Fruit fly (Drosophila melanogaster) whole organism, embryonic: ENCODE data around the gene dsx.

Experiments used
- Ada2b ChIP-seq: fragments of 200-800 bp; sonication (Bioruptor generic); IDR thresholded peaks from 2 replicates; pipeline ENCODE4 v1.3.6; 2022; ENCODE audit warnings: missing biosample characterization, missing genetic modification characterization
- Atf-2 ChIP-seq: fragments of 200-800 bp; sonication (Bioruptor generic); optimal IDR thresholded peaks from 2 replicates; lab custom pipeline; 2016; ENCODE audit warnings: missing biosample characterization, missing genetic modification characterization
- Atf3 ChIP-seq: fragments of 200-800 bp; sonication (Bioruptor generic); optimal IDR thresholded peaks from 3 replicates; lab custom pipeline; 2016; ENCODE audit warnings: missing biosample characterization, missing genetic modification characterization
- B-H2 ChIP-seq: fragments of 200-800 bp; sonication (Bioruptor generic); optimal IDR thresholded peaks from 2 replicates; lab custom pipeline; 2018; ENCODE audit warnings: missing biosample characterization, mild to moderate bottlenecking, missing genetic modification characterization
- Blimp-1 ChIP-seq: fragments of 200-800 bp; sonication (Bioruptor generic); optimal IDR thresholded peaks from 3 replicates; lab custom pipeline; 2018; ENCODE audit warnings: missing biosample characterization, missing genetic modification characterization, mild to moderate bottlenecking, moderate library complexity, missing genetic modification reagents
- BtbVII ChIP-seq: fragments of 200-800 bp; sonication (Bioruptor generic); optimal IDR thresholded peaks from 3 replicates; lab custom pipeline; 2017; ENCODE audit warnings: missing biosample characterization, mild to moderate bottlenecking, missing genetic modification characterization
- C15 ChIP-seq: fragments of 200-800 bp; sonication (Bioruptor generic); IDR thresholded peaks from 3 replicates; pipeline ENCODE4 v1.3.6; 2022; ENCODE audit warnings: missing biosample characterization, missing genetic modification characterization
- CG10431 ChIP-seq: fragments of 200-800 bp; sonication (Bioruptor generic); optimal IDR thresholded peaks from 3 replicates; lab custom pipeline; 2018; ENCODE audit warnings: missing biosample characterization, mild to moderate bottlenecking, missing genetic modification characterization
- CG10979 ChIP-seq: fragments of 200-800 bp; sonication (Bioruptor generic); optimal IDR thresholded peaks from 2 replicates; lab custom pipeline; 2018; ENCODE audit warnings: missing biosample characterization, mild to moderate bottlenecking, missing genetic modification characterization, moderate library complexity
- CG12104 ChIP-seq: fragments of 200-800 bp; sonication (Bioruptor generic); optimal IDR thresholded peaks from 3 replicates; lab custom pipeline; 2016; ENCODE audit warnings: missing biosample characterization, missing genetic modification characterization
- CG12769 ChIP-seq: fragments of 200-800 bp; sonication (Bioruptor generic); optimal IDR thresholded peaks from 2 replicates; lab custom pipeline; 2019; ENCODE audit warnings: missing biosample characterization, mild to moderate bottlenecking, missing genetic modification characterization, moderate library complexity
- CG13775 ChIP-seq: fragments of 200-800 bp; sonication (Bioruptor generic); optimal IDR thresholded peaks from 3 replicates; lab custom pipeline; 2017; ENCODE audit warnings: missing biosample characterization, mild to moderate bottlenecking, missing genetic modification characterization
- CG14965 ChIP-seq: fragments of 200-800 bp; sonication (Bioruptor generic); optimal IDR thresholded peaks from 2 replicates; lab custom pipeline; 2016; ENCODE audit warnings: missing biosample characterization, missing genetic modification characterization, borderline replicate concordance
- CG1602 ChIP-seq: fragments of 200-800 bp; sonication (Bioruptor generic); optimal IDR thresholded peaks from 3 replicates; lab custom pipeline; 2016; ENCODE audit warnings: missing biosample characterization, missing genetic modification characterization
- CG16863 ChIP-seq: fragments of 200-800 bp; sonication (Bioruptor generic); optimal IDR thresholded peaks from 3 replicates; lab custom pipeline; 2016; ENCODE audit warnings: missing biosample characterization, missing genetic modification characterization
- CG31441 ChIP-seq: fragments of 200-800 bp; sonication (Bioruptor generic); IDR thresholded peaks from 2 replicates; pipeline ENCODE4 v1.3.6; 2022; ENCODE audit warnings: missing biosample characterization, missing genetic modification characterization
- CG4854 ChIP-seq: fragments of 200-800 bp; sonication (Bioruptor generic); optimal IDR thresholded peaks from 2 replicates; lab custom pipeline; 2016; ENCODE audit warnings: missing biosample characterization, missing genetic modification characterization, inconsistent platforms
- CG6791 ChIP-seq: fragments of 200-800 bp; sonication (Bioruptor generic); IDR thresholded peaks from 3 replicates; pipeline ENCODE4 v1.3.6; 2022; ENCODE audit warnings: missing biosample characterization, missing genetic modification characterization; ENCODE audit not compliant: partially characterized antibody
- CG7839 ChIP-seq: fragments of 200-800 bp; sonication (Bioruptor generic); optimal IDR thresholded peaks from 3 replicates; lab custom pipeline; 2018; ENCODE audit warnings: missing biosample characterization, mild to moderate bottlenecking, missing genetic modification characterization, moderate library complexity
- CG7963 ChIP-seq: fragments of 200-800 bp; sonication (Bioruptor generic); IDR thresholded peaks from 3 replicates; pipeline ENCODE4 v1.3.6; 2022; ENCODE audit warnings: missing biosample characterization, missing genetic modification characterization; ENCODE audit not compliant: partially characterized antibody
- CG8290 ChIP-seq, 3 experiments: fragments of 200-800 bp; sonication (Bioruptor generic); optimal IDR thresholded peaks; 2 replicates each; lab custom pipeline; 2016 to 2019; ENCODE audit warnings: missing biosample characterization in 3 of 3, missing genetic modification characterization in 3 of 3, mild to moderate bottlenecking in 2 of 3, moderate library complexity in 1 of 3
- CG9215 ChIP-seq: fragments of 200-800 bp; sonication (Bioruptor generic); IDR thresholded peaks from 2 replicates; pipeline ENCODE4 v1.3.6; 2022; ENCODE audit warnings: missing biosample characterization, missing genetic modification characterization
- CG9932 ChIP-seq: fragments of 200-800 bp; sonication (Bioruptor generic); IDR thresholded peaks from 2 replicates; pipeline ENCODE4 v1.3.6; 2022; ENCODE audit warnings: missing biosample characterization, missing genetic modification characterization
- D19A ChIP-seq: fragments of 200-800 bp; optimal IDR thresholded peaks from 3 replicates; lab custom pipeline; 2019; ENCODE audit warnings: missing biosample characterization, mild to moderate bottlenecking, missing genetic modification characterization, moderate library complexity
- D19B ChIP-seq: fragments of 200-800 bp; sonication (Bioruptor generic); optimal IDR thresholded peaks from 2 replicates; lab custom pipeline; 2017; ENCODE audit warnings: missing biosample characterization, mild to moderate bottlenecking, missing genetic modification characterization
- Dip2 ChIP-seq: fragments of 200-800 bp; sonication (Bioruptor generic); IDR thresholded peaks from 2 replicates; pipeline ENCODE4 v1.3.6; 2022; ENCODE audit warnings: missing biosample characterization, missing genetic modification characterization
- Fer3 ChIP-seq: fragments of 200-800 bp; sonication (Bioruptor generic); optimal IDR thresholded peaks from 2 replicates; lab custom pipeline; 2018; ENCODE audit warnings: missing biosample characterization, mild to moderate bottlenecking, missing genetic modification characterization, moderate library complexity
- Hr78 ChIP-seq, 2 experiments: fragments of 200-800 bp in 1 of 2; fragments of >200 bp in 1 of 2; sonication (Bioruptor generic) in 1 of 2; optimal IDR thresholded peaks; 2 replicates each; lab custom pipeline; 2017 to 2019; ENCODE audit warnings: missing biosample characterization in 2 of 2, missing genetic modification characterization in 2 of 2, mild to moderate bottlenecking in 1 of 2, moderate library complexity in 1 of 2
- Hsf ChIP-seq: fragments of 200-800 bp; sonication (Bioruptor generic); optimal IDR thresholded peaks from 3 replicates; lab custom pipeline; 2016; ENCODE audit warnings: missing biosample characterization, missing genetic modification characterization
- MBD-R2 ChIP-seq: fragments of 200-800 bp; sonication (Bioruptor generic); IDR thresholded peaks from 2 replicates; pipeline ENCODE4 v1.3.6; 2022; ENCODE audit warnings: missing biosample characterization, missing genetic modification characterization
- Poxn ChIP-seq: fragments of 200-800 bp; sonication (Bioruptor generic); IDR thresholded peaks from 2 replicates; pipeline ENCODE4 v1.3.6; 2022; ENCODE audit warnings: missing biosample characterization, missing genetic modification characterization
- Stat92E ChIP-seq, 3 experiments: fragments of >200 bp in 2 of 3; fragments of 200-800 bp in 1 of 3; sonication (Bioruptor generic) in 1 of 3; optimal IDR thresholded peaks; 2 replicates each; lab custom pipeline; 2017 to 2019; ENCODE audit warnings: missing biosample characterization in 3 of 3, missing genetic modification characterization in 3 of 3, mild to moderate bottlenecking in 1 of 3, moderate library complexity in 1 of 3
- TFAM ChIP-seq: fragments of 200-800 bp; sonication (Bioruptor generic); optimal IDR thresholded peaks from 2 replicates; lab custom pipeline; 2017; ENCODE audit warnings: missing biosample characterization, missing genetic modification characterization, inconsistent platforms
- Trl ChIP-seq, 3 experiments: fragments of >200 bp in 2 of 3; fragments of 200-800 bp in 1 of 3; sonication (Bioruptor generic) in 1 of 3; optimal IDR thresholded peaks; 2 replicates in 1 of 3; 3 replicates in 2 of 3; lab custom pipeline; 2016 to 2017; ENCODE audit warnings: missing biosample characterization in 1 of 3, missing genetic modification characterization in 1 of 3
- abd-A ChIP-seq: fragments of 200-800 bp; sonication (Bioruptor generic); optimal IDR thresholded peaks from 3 replicates; lab custom pipeline; 2019; ENCODE audit warnings: missing biosample characterization, mild to moderate bottlenecking, missing genetic modification characterization, moderate library complexity
- dimm ChIP-seq: fragments of 200-800 bp; sonication (Bioruptor generic); IDR thresholded peaks from 2 replicates; pipeline ENCODE4 v1.3.6; 2022; ENCODE audit warnings: missing biosample characterization, missing genetic modification characterization
- dm ChIP-seq: fragments of 200-800 bp; sonication (Bioruptor generic); optimal IDR thresholded peaks from 3 replicates; lab custom pipeline; 2016; ENCODE audit warnings: missing biosample characterization, missing genetic modification characterization
- emc ChIP-seq: fragments of 200-800 bp; sonication (Bioruptor generic); optimal IDR thresholded peaks from 2 replicates; lab custom pipeline; 2016; ENCODE audit warnings: missing biosample characterization, missing genetic modification characterization
- fd102C ChIP-seq: fragments of 200-800 bp; sonication (Bioruptor generic); optimal IDR thresholded peaks from 2 replicates; lab custom pipeline; 2018; ENCODE audit warnings: missing biosample characterization, mild to moderate bottlenecking, missing genetic modification characterization, moderate library complexity
- gsb ChIP-seq: fragments of 200-800 bp; sonication (Bioruptor generic); IDR thresholded peaks from 2 replicates; pipeline ENCODE4 v1.3.6; 2022; ENCODE audit warnings: missing biosample characterization, missing genetic modification characterization
- hkb ChIP-seq, 2 experiments: fragments of 200-800 bp in 1 of 2; fragments of >200 bp in 1 of 2; sonication (Bioruptor generic) in 1 of 2; IDR thresholded peaks in 1 of 2; optimal IDR thresholded peaks in 1 of 2; 2 replicates each; pipeline versions ENCODE4 v1.3.6 to Lab custom; 2017 to 2022; ENCODE audit warnings: missing biosample characterization in 1 of 2, missing genetic modification characterization in 1 of 2
- insv ChIP-seq, 2 experiments: fragments of 200-800 bp; sonication (Bioruptor generic); optimal IDR thresholded peaks; 3 replicates each; lab custom pipeline; 2016 to 2018; ENCODE audit warnings: missing biosample characterization in 2 of 2, missing genetic modification characterization in 2 of 2
- mld ChIP-seq: fragments of 200-800 bp; sonication (Bioruptor generic); IDR thresholded peaks from 3 replicates; pipeline ENCODE4 v1.3.6; 2022; ENCODE audit warnings: missing biosample characterization, missing genetic modification characterization; ENCODE audit not compliant: partially characterized antibody
- oc ChIP-seq: fragments of 200-800 bp; sonication (Bioruptor generic); optimal IDR thresholded peaks from 2 replicates; lab custom pipeline; 2018; ENCODE audit warnings: missing biosample characterization, mild to moderate bottlenecking, missing genetic modification characterization, moderate library complexity
- otp ChIP-seq: fragments of 200-800 bp; sonication (Bioruptor generic); IDR thresholded peaks from 3 replicates; pipeline ENCODE4, ENCODE4 v1.3.6; 2022; ENCODE audit warnings: missing biosample characterization, missing genetic modification characterization
- pb ChIP-seq: fragments of 200-800 bp; sonication (Bioruptor generic); optimal IDR thresholded peaks from 3 replicates; lab custom pipeline; 2016; ENCODE audit warnings: missing biosample characterization, missing genetic modification characterization
- pnt ChIP-seq: fragments of 200-800 bp; sonication (Bioruptor generic); optimal IDR thresholded peaks from 3 replicates; lab custom pipeline; 2016; ENCODE audit warnings: missing biosample characterization, missing genetic modification characterization
- row ChIP-seq: fragments of 200-800 bp; sonication (Bioruptor generic); IDR thresholded peaks from 3 replicates; pipeline ENCODE4 v1.3.6; 2022; ENCODE audit warnings: missing biosample characterization, missing genetic modification characterization
- sens ChIP-seq: fragments of 200-800 bp; sonication (Bioruptor generic); peaks from one replicate; lab custom pipeline; 2016; ENCODE audit warnings: missing biosample characterization, missing genetic modification characterization
- sisA ChIP-seq: fragments of 200-800 bp; sonication (Bioruptor generic); IDR thresholded peaks from 2 replicates; pipeline ENCODE4 v1.3.6; 2022; ENCODE audit warnings: missing biosample characterization, missing genetic modification characterization

Gene dsx

dm6 chr3R:7913139-7913538, 54.1 kb downstream of the dsx start, which contains the start of gene Rfk (continued):
- TF ChIP-seq Hr78 (GFP tag; optimal IDR thresholded peaks at IDR 0.05; lab: Kevin White, UChicago) (no peak), CG12104 (GFP tag; lab: Kevin White, UChicago) (no peak), TFAM (no peak), gsb (no peak), CG8290 (GFP tag; optimal IDR thresholded peaks at IDR 0.05; lab: Kevin White, UChicago) (no peak), CG8290 (tag; optimal IDR thresholded peaks at IDR 0.05; lab: Kevin White, UChicago) (no peak), CG10979 (tag; lab: Kevin White, UChicago) (no peak), pb (GFP tag; lab: Kevin White, UChicago) (no peak), D19B (no peak), Atf3 (GFP tag; lab: Kevin White, UChicago) (no peak), Atf-2 (GFP tag; lab: Kevin White, UChicago) (no peak), Fer3 (tag; lab: Kevin White, UChicago) (peak; percentile 16), D19A (tag; lab: Kevin White, UChicago) (no peak), CG6791 (GFP tag; lab: Robert Waterston, UW) (0 out of 3 replicates have a peak, but pooled peaks have one; percentile 15), sisA (GFP tag; lab: Robert Waterston, UW) (no peak), Poxn (GFP tag; lab: Robert Waterston, UW) (no peak), CG7963 (no peak), fd102C (no peak), CG7839 (tag; lab: Kevin White, UChicago) (no peak), dm (GFP tag; lab: Kevin White, UChicago) (no peak), Trl (optimal IDR thresholded peaks at IDR 0.05; lab: Kevin White, UChicago) (no peak), Trl (GFP tag; optimal IDR thresholded peaks at IDR 0.05; lab: Kevin White, UChicago) (peak; percentile 19), emc (GFP tag; lab: Kevin White, UChicago) (no peak), CG9215 (GFP tag; lab: Robert Waterston, UW) (no peak), CG1602 (GFP tag; lab: Kevin White, UChicago) (no peak), oc (tag; lab: Kevin White, UChicago) (no peak), Blimp-1 (GFP tag; lab: Kevin White, UChicago) (no peak), CG4854 (GFP tag; lab: Kevin White, UChicago) (no peak), Hsf (no peak), insv (GFP tag; optimal IDR thresholded peaks at IDR 0.05; lab: Kevin White, UChicago) (no peak), otp (GFP tag; lab: Robert Waterston, UW) (no peak), hkb (optimal IDR thresholded peaks at IDR 0.05; lab: Kevin White, UChicago) (no peak), hkb (GFP tag; IDR thresholded peaks at IDR 0.05; lab: Robert Waterston, UW) (peak; percentile 26; the same call in 1 of the 2 replicates), CG9932 (0 out of 2 replicates have a peak, but pooled peaks have one; percentile 14), abd-A (tag; lab: Kevin White, UChicago) (no peak), sens (GFP tag; lab: Kevin White, UChicago) (no peak), dimm (GFP tag; lab: Robert Waterston, UW) (no peak), Dip2 (GFP tag; lab: Robert Waterston, UW) (no peak), CG16863 (GFP tag; lab: Kevin White, UChicago) (no peak), MBD-R2 (peak; percentile 91), Ada2b (GFP tag; lab: Robert Waterston, UW) (no peak), Stat92E (GFP tag; optimal IDR thresholded peaks at IDR 0.05; lab: Kevin White, UChicago) (no peak), CG13775 (no peak), C15 (no peak), pnt (no peak), row (GFP tag; lab: Robert Waterston, UW) (peak; percentile 68), BtbVII (GFP tag; lab: Kevin White, UChicago) (no peak), CG10431 (GFP tag; lab: Kevin White, UChicago) (no peak), CG12769 (tag; lab: Kevin White, UChicago) (no peak), mld (GFP tag; lab: Robert Waterston, UW) (no peak), B-H2 (GFP tag; lab: Kevin White, UChicago) (no peak), CG31441 (GFP tag; lab: Robert Waterston, UW) (no peak), CG14965 (GFP tag; lab: Kevin White, UChicago) (no peak)
